Worm (Caenorhabditis elegans) whole organism, L3 larva: Measurements from ENCODE around the gene srz-61.

ENCODE experiments used
- nhr-237 ChIP-seq: fragments of 150-350 bp; optimal IDR thresholded peaks from 2 replicates; lab custom pipeline; 2014; ENCODE audit warnings: missing biosample characterization, missing genetic modification characterization
- pqm-1 ChIP-seq: fragments of 150-350 bp; optimal IDR thresholded peaks from 2 replicates; lab custom pipeline; 2017; ENCODE audit warnings: missing biosample characterization, missing genetic modification characterization, inconsistent platforms

DNA sequence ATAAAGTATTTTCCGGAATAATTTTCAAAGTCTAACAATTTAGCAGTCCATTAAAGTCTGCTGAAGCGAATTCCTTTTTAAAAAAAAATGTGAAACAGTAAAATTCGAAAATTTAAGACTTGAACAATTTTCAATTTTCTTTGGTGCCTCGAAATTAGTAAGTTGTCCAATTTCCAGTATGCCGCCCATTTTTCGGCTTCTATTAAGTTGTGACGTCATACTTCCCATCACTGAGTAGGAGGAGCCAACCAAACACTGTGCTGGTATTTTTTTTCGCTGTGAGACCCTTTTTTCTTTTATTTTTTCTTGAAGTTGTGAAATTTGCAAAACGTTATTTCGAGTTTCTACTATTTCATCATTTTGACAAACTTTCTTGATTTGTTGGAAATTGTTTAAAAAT, 49.6 kb downstream of the srz-61 start:
- TF ChIP-seq pqm-1 (no peak), nhr-237 (tag; lab: Kevin White, UChicago) (no peak)
